Worm (Caenorhabditis elegans) whole organism, L4 larva: Measurements from ENCODE around the gene Y38F2AR.3.

Source experiments
- cey-2 ChIP-seq: sonication (generic microtip); optimal IDR thresholded peaks from 3 replicates; lab custom pipeline; 2017; ENCODE audit warnings: missing genetic modification characterization, mild to moderate bottlenecking, missing compliant biosample characterization, antibody characterized with exemption, borderline replicate concordance; ENCODE audit not compliant: insufficient read depth
- nhr-11 ChIP-seq: fragments of 150-350 bp; optimal IDR thresholded peaks from 2 replicates; lab custom pipeline; 2014; ENCODE audit warnings: missing biosample characterization, missing genetic modification characterization
- snpc-4 ChIP-seq: fragments of 150-350 bp; optimal IDR thresholded peaks from 2 replicates; lab custom pipeline; 2014; ENCODE audit warnings: missing biosample characterization, missing genetic modification characterization

DNA sequence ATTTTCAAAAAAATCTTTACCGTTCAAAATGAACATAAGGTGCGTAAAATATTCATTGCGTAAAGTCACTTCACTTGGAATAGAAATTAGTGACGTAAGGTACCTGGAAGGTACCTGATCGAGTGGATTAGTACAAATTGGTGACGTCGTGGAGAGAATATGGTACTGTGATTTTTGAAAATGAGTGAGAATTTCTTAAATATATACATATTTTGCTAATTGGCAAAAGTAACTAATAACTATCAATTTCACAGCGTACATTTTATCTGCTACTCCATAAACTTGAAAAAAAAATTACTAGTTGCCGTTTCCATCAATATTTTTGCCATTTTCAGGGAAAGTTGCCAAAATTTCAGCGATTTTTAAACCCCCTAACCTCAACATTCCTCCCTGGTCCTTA, 32.9 kb downstream of the Y38F2AR.3 start:
- TF ChIP-seq nhr-11 (tag; lab: Kevin White, UChicago) (no peak), cey-2 (tag; lab: Kevin White, UChicago) (no peak), snpc-4 (no peak)
